Fruit fly (Drosophila melanogaster) whole organism, embryonic: ENCODE measurements around the gene DAAM.

Experiments
- Ada2b ChIP-seq: fragments of 200-800 bp; sonication (Bioruptor generic); IDR thresholded peaks from 2 replicates; pipeline ENCODE4 v1.3.6; 2022; ENCODE audit warnings: missing biosample characterization, missing genetic modification characterization
- CG1024 ChIP-seq: fragments of 200-800 bp; sonication (Bioruptor generic); IDR thresholded peaks from 2 replicates; pipeline ENCODE4 v1.3.6; 2022; ENCODE audit warnings: missing biosample characterization, missing genetic modification characterization
- CG10274 ChIP-seq: fragments of 200-800 bp; sonication (Bioruptor generic); optimal IDR thresholded peaks from 3 replicates; lab custom pipeline; 2017; ENCODE audit warnings: missing biosample characterization, mild to moderate bottlenecking, missing genetic modification characterization
- CG11247 ChIP-seq: fragments of 200-800 bp; sonication (Bioruptor generic); IDR thresholded peaks from 2 replicates; pipeline ENCODE4 v1.3.6; 2022; ENCODE audit warnings: missing biosample characterization, missing genetic modification characterization
- CG12155 ChIP-seq: fragments of 200-800 bp; sonication (Bioruptor generic); optimal IDR thresholded peaks from 3 replicates; lab custom pipeline; 2016; ENCODE audit warnings: missing biosample characterization, missing genetic modification characterization
- CG13287 ChIP-seq: fragments of 200-800 bp; sonication (Bioruptor generic); IDR thresholded peaks from 2 replicates; pipeline ENCODE4 v1.3.6; 2022; ENCODE audit warnings: missing biosample characterization, missing genetic modification characterization; ENCODE audit not compliant: partially characterized antibody
- CG14965 ChIP-seq: fragments of 200-800 bp; sonication (Bioruptor generic); optimal IDR thresholded peaks from 2 replicates; lab custom pipeline; 2016; ENCODE audit warnings: missing biosample characterization, missing genetic modification characterization, borderline replicate concordance
- CG16863 ChIP-seq: fragments of 200-800 bp; sonication (Bioruptor generic); optimal IDR thresholded peaks from 3 replicates; lab custom pipeline; 2016; ENCODE audit warnings: missing biosample characterization, missing genetic modification characterization
- CG17328 ChIP-seq: fragments of 200-800 bp; sonication (Bioruptor generic); IDR thresholded peaks from 2 replicates; pipeline ENCODE4 v1.3.6; 2022; ENCODE audit warnings: missing biosample characterization, missing genetic modification characterization
- CG18262 ChIP-seq: fragments of 200-800 bp; optimal IDR thresholded peaks from 3 replicates; lab custom pipeline; 2019; ENCODE audit warnings: missing biosample characterization, mild to moderate bottlenecking, missing genetic modification characterization, moderate library complexity
- CG18476 ChIP-seq: fragments of 200-800 bp; sonication (Bioruptor generic); optimal IDR thresholded peaks from 2 replicates; lab custom pipeline; 2016; ENCODE audit warnings: missing biosample characterization, mild to moderate bottlenecking, missing genetic modification characterization
- CG30403 ChIP-seq: fragments of 200-800 bp; sonication (Bioruptor generic); optimal IDR thresholded peaks from 3 replicates; lab custom pipeline; 2016; ENCODE audit warnings: missing biosample characterization, missing genetic modification characterization
- CG3065 ChIP-seq: fragments of 200-800 bp; sonication (Bioruptor generic); optimal IDR thresholded peaks from 2 replicates; lab custom pipeline; 2016; ENCODE audit warnings: missing biosample characterization, missing genetic modification characterization
- CG5245 ChIP-seq: fragments of 200-800 bp; sonication (Bioruptor generic); optimal IDR thresholded peaks from 3 replicates; lab custom pipeline; 2016; ENCODE audit warnings: missing biosample characterization, missing genetic modification characterization
- CG6254 ChIP-seq: fragments of 200-800 bp; sonication (Bioruptor generic); optimal IDR thresholded peaks from 3 replicates; lab custom pipeline; 2017; ENCODE audit warnings: mild to moderate bottlenecking, missing biosample characterization, missing genetic modification reagents, missing genetic modification characterization
- CG8924 ChIP-seq: fragments of 200-800 bp; optimal IDR thresholded peaks from 3 replicates; lab custom pipeline; 2019; ENCODE audit warnings: missing biosample characterization, mild to moderate bottlenecking, missing genetic modification characterization, moderate library complexity
- CG9609 ChIP-seq: fragments of 200-800 bp; sonication (Bioruptor generic); optimal IDR thresholded peaks from 3 replicates; lab custom pipeline; 2016; ENCODE audit warnings: missing biosample characterization, missing genetic modification characterization
- CHES-1-like ChIP-seq: fragments of 200-800 bp; sonication (Bioruptor generic); optimal IDR thresholded peaks from 2 replicates; lab custom pipeline; 2016; ENCODE audit warnings: missing biosample characterization, missing genetic modification characterization
- CoRest ChIP-seq: fragments of 200-800 bp; sonication (Bioruptor generic); optimal IDR thresholded peaks from 3 replicates; lab custom pipeline; 2018; ENCODE audit warnings: missing biosample characterization, mild to moderate bottlenecking, missing genetic modification characterization, moderate library complexity
- Dfd ChIP-seq, 2 experiments: fragments of >200 bp; optimal IDR thresholded peaks; 2 replicates each; lab custom pipeline; 2017; ENCODE audit warnings: missing biosample characterization in 2 of 2, missing genetic modification characterization in 2 of 2
- Dip2 ChIP-seq: fragments of 200-800 bp; sonication (Bioruptor generic); IDR thresholded peaks from 2 replicates; pipeline ENCODE4 v1.3.6; 2022; ENCODE audit warnings: missing biosample characterization, missing genetic modification characterization
- Doc2 ChIP-seq: fragments of 200-800 bp; sonication (Bioruptor generic); IDR thresholded peaks from 2 replicates; pipeline ENCODE4 v1.3.6; 2022; ENCODE audit warnings: missing biosample characterization, missing genetic modification characterization
- HLH4C ChIP-seq: fragments of 200-800 bp; sonication (Bioruptor generic); IDR thresholded peaks from 3 replicates; pipeline ENCODE4 v1.3.6; 2022; ENCODE audit warnings: missing biosample characterization, missing genetic modification characterization; ENCODE audit not compliant: partially characterized antibody
- Hey ChIP-seq: fragments of 200-800 bp; sonication (Bioruptor generic); optimal IDR thresholded peaks from 3 replicates; lab custom pipeline; 2018; ENCODE audit warnings: missing biosample characterization, mild to moderate bottlenecking, missing genetic modification characterization
- Lhr ChIP-seq: fragments of 200-800 bp; sonication (Bioruptor generic); optimal IDR thresholded peaks from 3 replicates; lab custom pipeline; 2017; ENCODE audit warnings: mild to moderate bottlenecking, missing biosample characterization, missing genetic modification reagents, missing genetic modification characterization
- Mad ChIP-seq: fragments of 200-800 bp; sonication (Bioruptor generic); optimal IDR thresholded peaks from 2 replicates; lab custom pipeline; 2016; ENCODE audit warnings: missing biosample characterization, missing genetic modification characterization
- Med ChIP-seq: fragments of 200-800 bp; sonication (Bioruptor generic); peaks from one replicate; lab custom pipeline; 2016; ENCODE audit warnings: missing biosample characterization, missing genetic modification characterization, mild to moderate bottlenecking, inconsistent platforms, moderate library complexity
- Meics ChIP-seq: fragments of 200-800 bp; sonication (Bioruptor generic); optimal IDR thresholded peaks from 2 replicates; lab custom pipeline; 2017; ENCODE audit warnings: missing biosample characterization, mild to moderate bottlenecking, missing genetic modification characterization
- Oaz ChIP-seq: fragments of 200-800 bp; sonication (Bioruptor generic); IDR thresholded peaks from 2 replicates; pipeline ENCODE4 v1.3.6; 2022; ENCODE audit warnings: missing biosample characterization, missing genetic modification characterization
- Rfx ChIP-seq: fragments of 200-800 bp; sonication (Bioruptor generic); IDR thresholded peaks from 2 replicates; pipeline ENCODE4 v1.3.6; 2022; ENCODE audit warnings: missing biosample characterization, missing genetic modification characterization
- Usf ChIP-seq: fragments of 200-800 bp; sonication (Bioruptor generic); optimal IDR thresholded peaks from 2 replicates; lab custom pipeline; 2017; ENCODE audit warnings: missing genotype, missing biosample characterization, missing genetic modification characterization
- caup ChIP-seq: fragments of 200-800 bp; sonication (Bioruptor generic); optimal IDR thresholded peaks from 3 replicates; lab custom pipeline; 2017; ENCODE audit warnings: missing biosample characterization, mild to moderate bottlenecking, missing genetic modification characterization, moderate library complexity; ENCODE audit not compliant: severe bottlenecking
- chm ChIP-seq: fragments of 200-800 bp; sonication (Bioruptor generic); IDR thresholded peaks from 2 replicates; pipeline ENCODE4 v1.3.6; 2022; ENCODE audit warnings: missing biosample characterization, missing genetic modification characterization
- da ChIP-seq: fragments of 200-800 bp; sonication (Bioruptor generic); optimal IDR thresholded peaks from 2 replicates; lab custom pipeline; 2016; ENCODE audit warnings: missing biosample characterization, missing genetic modification characterization
- dimm ChIP-seq: fragments of 200-800 bp; sonication (Bioruptor generic); IDR thresholded peaks from 2 replicates; pipeline ENCODE4 v1.3.6; 2022; ENCODE audit warnings: missing biosample characterization, missing genetic modification characterization
- gro ChIP-seq: fragments of 200-800 bp; sonication (Bioruptor generic); optimal IDR thresholded peaks from 2 replicates; lab custom pipeline; 2016; ENCODE audit warnings: missing biosample characterization, missing genetic modification characterization
- gt ChIP-seq: fragments of 200-800 bp; sonication (Bioruptor generic); IDR thresholded peaks from 2 replicates; pipeline ENCODE4 v1.3.6; 2022; ENCODE audit warnings: missing biosample characterization, missing genetic modification characterization
- jing ChIP-seq: fragments of 200-800 bp; sonication (Bioruptor generic); optimal IDR thresholded peaks from 2 replicates; lab custom pipeline; 2018; ENCODE audit warnings: missing biosample characterization, mild to moderate bottlenecking, missing genetic modification characterization
- ken ChIP-seq: fragments of 200-800 bp; sonication (Bioruptor generic); IDR thresholded peaks from 3 replicates; pipeline ENCODE4 v1.3.6; 2022; ENCODE audit warnings: missing biosample characterization, missing genetic modification characterization
- knrl ChIP-seq: fragments of 200-800 bp; sonication (Bioruptor generic); IDR thresholded peaks from 3 replicates; pipeline ENCODE4 v1.3.6; 2022; ENCODE audit warnings: missing biosample characterization, missing genetic modification characterization; ENCODE audit not compliant: partially characterized antibody
- nerfin-1 ChIP-seq: fragments of 200-800 bp; sonication (Bioruptor generic); optimal IDR thresholded peaks from 3 replicates; lab custom pipeline; 2019; ENCODE audit warnings: missing biosample characterization, mild to moderate bottlenecking, missing genetic modification characterization, moderate library complexity
- pan ChIP-seq, 4 experiments: fragments of >200 bp in 3 of 4; fragments of 200-800 bp in 1 of 4; sonication (Bioruptor generic) in 1 of 4; optimal IDR thresholded peaks in 3 of 4; IDR thresholded peaks in 1 of 4; 2 replicates each; pipeline versions ENCODE4 v1.3.6 to Lab custom; 2017 to 2022; ENCODE audit warnings: missing biosample characterization in 2 of 4, missing genetic modification characterization in 2 of 4, mixed read lengths in 1 of 4
- ranshi ChIP-seq: fragments of 200-800 bp; sonication (Bioruptor generic); IDR thresholded peaks from 2 replicates; pipeline ENCODE4 v1.3.6; 2022; ENCODE audit warnings: missing biosample characterization, missing genetic modification characterization
- schlank ChIP-seq: fragments of 200-800 bp; sonication (Bioruptor generic); optimal IDR thresholded peaks from 2 replicates; lab custom pipeline; 2018; ENCODE audit warnings: missing biosample characterization, mild to moderate bottlenecking, missing genetic modification characterization
- sens-2 ChIP-seq: fragments of 200-800 bp; sonication (Bioruptor generic); IDR thresholded peaks from 2 replicates; pipeline ENCODE4 v1.3.6; 2022; ENCODE audit warnings: missing biosample characterization, missing genetic modification characterization
- slou ChIP-seq: fragments of 200-800 bp; sonication (Bioruptor generic); optimal IDR thresholded peaks from 3 replicates; lab custom pipeline; 2016; ENCODE audit warnings: missing biosample characterization, missing genetic modification characterization
- slp2 ChIP-seq: fragments of 200-800 bp; sonication (Bioruptor generic); optimal IDR thresholded peaks from 2 replicates; lab custom pipeline; 2016; ENCODE audit warnings: missing biosample characterization, missing genetic modification characterization
- sug ChIP-seq: fragments of 200-800 bp; optimal IDR thresholded peaks from 2 replicates; lab custom pipeline; 2019; ENCODE audit warnings: missing biosample characterization, mild to moderate bottlenecking, missing genetic modification characterization, moderate library complexity
- ttk ChIP-seq: fragments of 200-800 bp; sonication (Bioruptor generic); IDR thresholded peaks from 2 replicates; pipeline ENCODE4 v2.1.2; 2022; ENCODE audit warnings: missing biosample characterization, missing genetic modification characterization

DAAM gene

DNA sequence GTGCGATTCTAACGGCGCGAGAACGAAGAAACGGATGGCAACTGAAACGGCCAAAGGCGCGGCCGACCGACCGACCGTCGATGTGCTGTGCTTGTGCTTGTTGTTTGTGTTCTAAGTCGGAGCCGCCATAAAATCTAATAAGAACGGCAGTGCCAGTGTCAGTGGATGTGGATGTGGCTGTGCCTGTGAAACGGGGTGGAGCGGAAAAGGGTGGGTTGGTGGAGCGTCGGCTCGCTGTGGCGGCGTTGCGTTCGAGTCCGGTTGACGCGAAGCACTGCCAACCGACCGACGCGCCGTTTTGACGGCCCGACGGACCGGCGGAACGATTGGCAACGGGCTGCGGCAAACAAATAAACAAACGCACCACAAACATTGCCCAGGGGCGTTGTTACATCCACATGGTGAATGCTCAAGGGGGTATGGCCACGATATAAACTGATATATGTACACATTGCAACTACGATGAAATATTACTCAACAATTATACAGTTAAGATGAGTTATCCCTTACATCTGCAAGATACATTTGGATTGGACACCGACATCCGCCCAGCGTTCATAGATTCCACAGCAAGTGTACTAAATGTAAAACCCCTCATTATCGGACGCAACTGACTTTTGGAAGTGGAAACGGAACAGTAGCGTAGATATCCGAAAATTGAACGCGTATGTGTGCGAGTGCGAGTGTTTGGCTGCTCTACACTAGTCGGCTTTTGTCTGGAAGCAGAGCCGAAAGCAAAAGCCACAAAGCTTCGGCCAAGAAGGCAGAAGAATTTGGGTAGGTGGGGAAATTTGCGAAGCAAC is 46.9 kb downstream of the DAAM start, which contains the start of gene Atf3 (continued):
- peak; percentile 100 for TF ChIP-seq CoRest (tag; lab: Kevin White, UChicago)
- TF ChIP-seq pan (optimal IDR thresholded peaks at IDR 0.05; lab: Kevin White, UChicago), result no peak
- peak in 1 of 2 experiments; percentile 99 for TF ChIP-seq pan (GFP tag; optimal IDR thresholded peaks at IDR 0.05 in 1 of 2, IDR thresholded peaks at IDR 0.05 in 1 of 2)
- peak; percentile 98 for TF ChIP-seq sug (tag; lab: Kevin White, UChicago)
- TF ChIP-seq CG12155 (GFP tag; lab: Kevin White, UChicago), result peak; percentile 99
- peak; percentile 96 for TF ChIP-seq CG10274 (GFP tag; lab: Kevin White, UChicago)
- TF ChIP-seq slp2 (GFP tag; lab: Kevin White, UChicago), result peak; percentile 99
- TF ChIP-seq ken (GFP tag; lab: Robert Waterston, UW), result peak; percentile 98
- TF ChIP-seq Ada2b (GFP tag; lab: Robert Waterston, UW), result peak; percentile 99
- peak; percentile 94 for TF ChIP-seq CG6254 (GFP tag; lab: Kevin White, UChicago)
- peak; percentile 94 for TF ChIP-seq CG17328 (GFP tag; lab: Robert Waterston, UW)
- peak; percentile 96 for TF ChIP-seq CG3065
- TF ChIP-seq Dip2 (GFP tag; lab: Robert Waterston, UW), result peak; percentile 83
- peak; percentile 99 for TF ChIP-seq jing (GFP tag; lab: Kevin White, UChicago)
- TF ChIP-seq CG18262 (tag; lab: Kevin White, UChicago), result peak; percentile 98
- TF ChIP-seq gro (GFP tag; lab: Kevin White, UChicago), result peak; percentile 99
- peak; percentile 99 for TF ChIP-seq CG8924
- peak in 1 of 2 experiments; percentile 73 for TF ChIP-seq Dfd (GFP tag; optimal IDR thresholded peaks at IDR 0.05; lab: Kevin White, UChicago)
- TF ChIP-seq dimm, result peak; percentile 91
- TF ChIP-seq CG30403 (GFP tag; lab: Kevin White, UChicago), result peak; percentile 100
- peak; percentile 84 for TF ChIP-seq CG1024 (GFP tag; lab: Robert Waterston, UW)
- TF ChIP-seq Mad (GFP tag; lab: Kevin White, UChicago), result peak; percentile 99
- TF ChIP-seq nerfin-1, result peak; percentile 97
- no peak for TF ChIP-seq HLH4C (GFP tag; lab: Robert Waterston, UW)
- TF ChIP-seq Hey (tag; lab: Kevin White, UChicago), result peak; percentile 98
- TF ChIP-seq da (GFP tag; lab: Kevin White, UChicago), result peak; percentile 98
- peak; percentile 98 for TF ChIP-seq ttk (GFP tag; lab: Robert Waterston, UW)
- peak; percentile 99 for TF ChIP-seq Meics (GFP tag; lab: Kevin White, UChicago)
- TF ChIP-seq CG18476 (GFP tag; lab: Kevin White, UChicago), result peak; percentile 98
- TF ChIP-seq sens-2, result peak; percentile 90
- peak; percentile 99 for TF ChIP-seq ranshi
- TF ChIP-seq Usf, result peak; percentile 99
- peak; percentile 98 for TF ChIP-seq CG11247
- peak; percentile 94 for TF ChIP-seq Lhr (GFP tag; lab: Kevin White, UChicago)
- TF ChIP-seq CG13287 (GFP tag; lab: Robert Waterston, UW), result peak; percentile 48; the same call in 1 of the 2 replicates
- TF ChIP-seq Doc2 (GFP tag; lab: Robert Waterston, UW), result peak; percentile 97
- peak; percentile 91 for TF ChIP-seq CG14965 (GFP tag; lab: Kevin White, UChicago)
- TF ChIP-seq CG9609 (GFP tag; lab: Kevin White, UChicago), result peak; percentile 99
- peak; percentile 98 for TF ChIP-seq Oaz (GFP tag; lab: Robert Waterston, UW)
- peak; percentile 94 for TF ChIP-seq chm (GFP tag; lab: Robert Waterston, UW)
- peak; percentile 88 for TF ChIP-seq gt (GFP tag; lab: Robert Waterston, UW)
- TF ChIP-seq CHES-1-like (GFP tag; lab: Kevin White, UChicago), result peak; percentile 99
- peak; percentile 99 for TF ChIP-seq schlank (tag; lab: Kevin White, UChicago)
- peak; percentile 98 for TF ChIP-seq CG5245 (GFP tag; lab: Kevin White, UChicago)
- no peak for TF ChIP-seq knrl
- TF ChIP-seq caup, result peak; percentile 99
- peak; percentile 99 for TF ChIP-seq CG16863 (GFP tag; lab: Kevin White, UChicago)
- TF ChIP-seq Rfx, result peak; percentile 99
- TF ChIP-seq Med, result peak; percentile 100
- peak; percentile 99 for TF ChIP-seq slou (GFP tag; lab: Kevin White, UChicago)
